Fruit fly (Drosophila melanogaster) whole organism: ENCODE results near the gene pad.

ENCODE experiments used
- CG8478 ChIP-seq: fragments of >200 bp; optimal IDR thresholded peaks from 2 replicates; lab custom pipeline; 2018; ENCODE audit warnings: inconsistent platforms
- Dll ChIP-seq: fragments of >200 bp; optimal IDR thresholded peaks from 2 replicates; lab custom pipeline; 2017
- EcR ChIP-seq, 2 experiments: fragments of >200 bp; optimal IDR thresholded peaks; 2 replicates each; lab custom pipeline; 2017; ENCODE audit warnings: missing biosample characterization in 2 of 2, missing genetic modification characterization in 2 of 2, missing genetic modification reagents in 2 of 2
- pan ChIP-seq: fragments of >200 bp; optimal IDR thresholded peaks from 2 replicates; lab custom pipeline; 2017
- psq ChIP-seq: fragments of >200 bp; optimal IDR thresholded peaks from 2 replicates; lab custom pipeline; 2017
- usp ChIP-seq: fragments of >200 bp; optimal IDR thresholded peaks from 2 replicates; lab custom pipeline; 2017; ENCODE audit warnings: missing biosample characterization, missing genetic modification characterization, mixed read lengths

pad gene

DNA sequence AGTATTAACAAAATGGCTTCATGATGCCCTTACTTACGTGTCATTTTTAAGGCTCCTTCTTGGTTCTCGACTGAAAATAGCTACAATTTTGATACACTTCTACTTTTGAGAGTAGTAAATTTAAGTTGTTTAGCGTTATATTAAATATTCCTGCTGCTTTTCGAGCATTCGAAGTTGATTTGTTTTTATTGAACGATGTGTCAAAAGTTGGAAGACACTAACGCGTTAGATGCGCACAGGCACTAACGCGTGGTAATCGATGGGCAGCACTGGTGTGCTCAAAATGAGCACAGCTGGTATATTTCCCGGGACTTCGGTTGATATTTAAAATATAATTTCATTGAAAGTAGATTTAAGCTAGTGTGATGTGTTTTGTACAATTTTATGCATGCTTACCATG lies 17.0 kb downstream of the pad start, which contains the start of gene CG17931:
TSS of gene CG17931 (minus strand) at position 369 of the 400 bp plus-strand sequence.
- TF ChIP-seq psq (lab: Kevin White, UChicago): no peak
- no peak for TF ChIP-seq CG8478
- TF ChIP-seq EcR (GFP tag; optimal IDR thresholded peaks at IDR 0.05; lab: Kevin White, UChicago): no peak
- TF ChIP-seq usp (GFP tag; lab: Kevin White, UChicago): no peak
- TF ChIP-seq Dll (lab: Kevin White, UChicago): no peak
- no peak for TF ChIP-seq pan (lab: Kevin White, UChicago)

dm6 chr3R:16360008-16360407 lies 17.9 kb downstream of the pad start, which contains the start of gene CG42446:
Gene CG42446, minus strand, starts transcription at chr3R:16360108.
- TF ChIP-seq pan (lab: Kevin White, UChicago) (no peak), EcR (GFP tag; optimal IDR thresholded peaks at IDR 0.05; lab: Kevin White, UChicago) (no peak), usp (GFP tag; lab: Kevin White, UChicago) (no peak), CG8478 (no peak), Dll (lab: Kevin White, UChicago) (no peak), psq (lab: Kevin White, UChicago) (no peak)

dm6 chr3R:16368288-16368687 lies 26.2 kb downstream of the pad start, which contains the start of gene js:
Gene js, minus strand, starts transcription at chr3R:16368306.
- TF ChIP-seq EcR (GFP tag; optimal IDR thresholded peaks at IDR 0.05; lab: Kevin White, UChicago) (no peak), usp (GFP tag; lab: Kevin White, UChicago) (no peak), Dll (lab: Kevin White, UChicago) (no peak), CG8478 (no peak), psq (lab: Kevin White, UChicago) (no peak)

- TF ChIP-seq CG8478 (no peak), pan (lab: Kevin White, UChicago) (no peak), Dll (lab: Kevin White, UChicago) (no peak), usp (GFP tag; lab: Kevin White, UChicago) (no peak), psq (lab: Kevin White, UChicago) (no peak), EcR (GFP tag; optimal IDR thresholded peaks at IDR 0.05; lab: Kevin White, UChicago) (no peak)
Observed at dm6 chr3R:16370433-16370832, 28.3 kb downstream of the pad start, which contains the start of gene CG10317. Gene CG10317, minus strand, starts transcription at chr3R:16370533.

DNA sequence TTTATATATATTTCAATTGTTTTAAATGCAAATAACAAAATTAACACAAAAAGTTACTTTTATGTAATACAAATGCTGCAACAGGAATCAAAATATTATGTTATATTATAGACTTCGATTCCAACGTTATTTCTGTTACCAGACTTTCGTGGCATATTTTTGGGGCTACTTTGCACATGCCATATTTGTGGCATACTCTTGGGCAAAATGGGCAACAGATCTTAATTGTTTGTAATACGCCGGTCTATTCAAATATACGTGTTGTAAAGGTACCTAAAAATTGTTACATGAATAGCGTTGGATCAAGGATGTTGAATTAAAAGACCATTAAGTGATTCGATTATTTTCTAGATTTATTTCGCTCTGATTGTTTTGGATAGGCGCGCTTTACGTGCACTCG lies 32.0 kb downstream of the pad start:
- no peak for TF ChIP-seq EcR (GFP tag; optimal IDR thresholded peaks at IDR 0.05; lab: Kevin White, UChicago)

dm6 chr3R:16385586-16385985 lies 43.5 kb downstream of the pad start:
- no peak for TF ChIP-seq usp (GFP tag; lab: Kevin White, UChicago)
- TF ChIP-seq psq (lab: Kevin White, UChicago): no peak
- no peak for TF ChIP-seq CG8478
- TF ChIP-seq EcR (GFP tag; optimal IDR thresholded peaks at IDR 0.05; lab: Kevin White, UChicago): no peak
- TF ChIP-seq pan (lab: Kevin White, UChicago): no peak
- no peak for TF ChIP-seq Dll (lab: Kevin White, UChicago)

dm6 chr3R:16387039-16387438 lies 44.9 kb downstream of the pad start:
- TF ChIP-seq usp (GFP tag; lab: Kevin White, UChicago): no peak
- TF ChIP-seq psq (lab: Kevin White, UChicago): no peak
- no peak for TF ChIP-seq EcR (GFP tag; optimal IDR thresholded peaks at IDR 0.05; lab: Kevin White, UChicago)
- TF ChIP-seq Dll (lab: Kevin White, UChicago): no peak
- no peak for TF ChIP-seq CG8478
- no peak for TF ChIP-seq pan (lab: Kevin White, UChicago)

DNA sequence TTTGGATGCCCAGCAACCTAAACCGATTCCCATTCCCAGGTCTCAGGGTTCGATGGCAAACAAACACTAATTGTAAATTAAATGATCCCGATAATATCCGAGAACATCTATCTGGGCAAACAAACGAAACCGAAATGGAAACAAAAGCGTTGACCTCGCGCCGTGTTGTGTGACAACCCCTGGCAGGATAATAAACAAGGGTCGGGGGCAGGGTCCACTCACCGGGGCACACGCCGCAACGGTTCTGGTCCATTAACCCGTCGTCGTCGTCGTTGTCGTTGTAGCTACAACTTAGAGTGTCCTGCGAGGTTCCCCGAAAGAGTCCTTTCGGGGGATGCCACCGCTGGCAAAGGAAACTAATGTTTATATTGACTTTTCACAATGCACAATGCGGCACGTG lies 47.0 kb downstream of the pad start:
- TF ChIP-seq usp (GFP tag; lab: Kevin White, UChicago) (no peak), Dll (lab: Kevin White, UChicago) (no peak), EcR (GFP tag; optimal IDR thresholded peaks at IDR 0.05; lab: Kevin White, UChicago) (no peak), pan (lab: Kevin White, UChicago) (no peak), CG8478 (no peak), psq (lab: Kevin White, UChicago) (no peak)

- no peak for TF ChIP-seq EcR (GFP tag; optimal IDR thresholded peaks at IDR 0.05; lab: Kevin White, UChicago)
- TF ChIP-seq CG8478: no peak
- TF ChIP-seq Dll (lab: Kevin White, UChicago): no peak
- no peak for TF ChIP-seq psq (lab: Kevin White, UChicago)
- no peak for TF ChIP-seq pan (lab: Kevin White, UChicago)
- TF ChIP-seq usp (GFP tag; lab: Kevin White, UChicago): no peak
Observed at dm6 chr3R:16394531-16394930, 52.4 kb downstream of the pad start.
